Fruit fly (Drosophila melanogaster): ENCODE results near the gene CG14995.

dm6 chr3L:4069069-4069468 is 34.0 kb downstream of the CG14995 start, which contains the start of gene CG32259:
- TF ChIP-seq net (GFP tag; optimal IDR thresholded peaks at IDR 0.05) (no peak), CG6808 (GFP tag; optimal IDR thresholded peaks at IDR 0.05) (no peak), Sox102F (GFP tag; optimal IDR thresholded peaks at IDR 0.05) (no peak), CG6854 (GFP tag; optimal IDR thresholded peaks at IDR 0.05) (no peak), Gug (GFP tag; IDR thresholded peaks at IDR 0.05) (no peak), fd59A (GFP tag; optimal IDR thresholded peaks at IDR 0.05) (no peak), Hr39 (GFP tag; optimal IDR thresholded peaks at IDR 0.05) (no peak), CG31627 (GFP tag; optimal IDR thresholded peaks at IDR 0.05) (no peak), salr (GFP tag; optimal IDR thresholded peaks at IDR 0.05) (no peak), CG10631 (GFP tag; optimal IDR thresholded peaks at IDR 0.05) (no peak), spab (GFP tag; optimal IDR thresholded peaks at IDR 0.05) (no peak), fd85E (GFP tag; optimal IDR thresholded peaks at IDR 0.05) (no peak), acj6 (GFP tag; optimal IDR thresholded peaks at IDR 0.05) (no peak), Lpt (GFP tag; optimal IDR thresholded peaks at IDR 0.05) (no peak)
